Fruit fly (Drosophila melanogaster) whole organism, embryonic: ENCODE results near the gene CG2964.

ENCODE experiments used
- B-H1 ChIP-seq: fragments of 200-800 bp; sonication (Bioruptor generic); IDR thresholded peaks from 3 replicates; pipeline ENCODE4 v1.3.6; 2022; ENCODE audit warnings: missing biosample characterization, missing genetic modification characterization
- CG10654 ChIP-seq: fragments of 200-800 bp; sonication (Bioruptor generic); optimal IDR thresholded peaks from 2 replicates; lab custom pipeline; 2016; ENCODE audit warnings: missing biosample characterization, missing genetic modification characterization
- CG12104 ChIP-seq: fragments of 200-800 bp; sonication (Bioruptor generic); optimal IDR thresholded peaks from 3 replicates; lab custom pipeline; 2016; ENCODE audit warnings: missing biosample characterization, missing genetic modification characterization
- CG12659 ChIP-seq: fragments of 200-800 bp; sonication (Bioruptor generic); optimal IDR thresholded peaks from 3 replicates; lab custom pipeline; 2017; ENCODE audit warnings: mild to moderate bottlenecking, missing biosample characterization, missing genetic modification reagents, missing genetic modification characterization
- CG13775 ChIP-seq: fragments of 200-800 bp; sonication (Bioruptor generic); optimal IDR thresholded peaks from 3 replicates; lab custom pipeline; 2017; ENCODE audit warnings: missing biosample characterization, mild to moderate bottlenecking, missing genetic modification characterization
- CG14667 ChIP-seq: fragments of 200-800 bp; sonication (Bioruptor generic); IDR thresholded peaks from 2 replicates; pipeline ENCODE4 v1.3.6; 2022; ENCODE audit warnings: missing biosample characterization, missing genetic modification characterization
- CG14710 ChIP-seq: fragments of 200-800 bp; sonication (Bioruptor generic); optimal IDR thresholded peaks from 3 replicates; lab custom pipeline; 2019; ENCODE audit warnings: missing biosample characterization, mild to moderate bottlenecking, missing genetic modification characterization, moderate library complexity
- CG15696 ChIP-seq: fragments of 200-800 bp; sonication (Bioruptor generic); optimal IDR thresholded peaks from 2 replicates; lab custom pipeline; 2019; ENCODE audit warnings: missing biosample characterization, mild to moderate bottlenecking, missing genetic modification characterization, moderate library complexity
- CG1602 ChIP-seq: fragments of 200-800 bp; sonication (Bioruptor generic); optimal IDR thresholded peaks from 3 replicates; lab custom pipeline; 2016; ENCODE audit warnings: missing biosample characterization, missing genetic modification characterization
- CG16815 ChIP-seq: fragments of 200-800 bp; sonication (Bioruptor generic); optimal IDR thresholded peaks from 3 replicates; lab custom pipeline; 2017; ENCODE audit warnings: missing biosample characterization, mild to moderate bottlenecking, missing genetic modification characterization
- CG17802 ChIP-seq: fragments of 200-800 bp; sonication (Bioruptor generic); optimal IDR thresholded peaks from 2 replicates; lab custom pipeline; 2018; ENCODE audit warnings: missing biosample characterization, mild to moderate bottlenecking, missing genetic modification characterization, moderate library complexity
- CG2116 ChIP-seq: fragments of 200-800 bp; sonication (Bioruptor generic); optimal IDR thresholded peaks from 3 replicates; lab custom pipeline; 2018; ENCODE audit warnings: missing biosample characterization, mild to moderate bottlenecking, missing genetic modification characterization
- CG3281 ChIP-seq: fragments of 200-800 bp; sonication (Bioruptor generic); optimal IDR thresholded peaks from 3 replicates; lab custom pipeline; 2017; ENCODE audit warnings: missing biosample characterization, mild to moderate bottlenecking, missing genetic modification characterization
- CG4617 ChIP-seq: fragments of 200-800 bp; sonication (Bioruptor generic); optimal IDR thresholded peaks from 3 replicates; lab custom pipeline; 2016; ENCODE audit warnings: missing biosample characterization, missing genetic modification characterization, borderline replicate concordance
- CG6854 ChIP-seq: fragments of 200-800 bp; sonication (Bioruptor generic); optimal IDR thresholded peaks from 3 replicates; lab custom pipeline; 2017; ENCODE audit warnings: missing biosample characterization, mild to moderate bottlenecking, missing genetic modification characterization
- CG7987 ChIP-seq: fragments of 200-800 bp; sonication (Bioruptor generic); optimal IDR thresholded peaks from 2 replicates; lab custom pipeline; 2018; ENCODE audit warnings: missing biosample characterization, mild to moderate bottlenecking, missing genetic modification characterization, moderate library complexity
- CHES-1-like ChIP-seq: fragments of 200-800 bp; sonication (Bioruptor generic); optimal IDR thresholded peaks from 2 replicates; lab custom pipeline; 2016; ENCODE audit warnings: missing biosample characterization, missing genetic modification characterization
- CTCF ChIP-seq: fragments of 200-800 bp; sonication (Bioruptor generic); optimal IDR thresholded peaks from 2 replicates; lab custom pipeline; 2017; ENCODE audit warnings: missing biosample characterization, mild to moderate bottlenecking, missing genetic modification characterization, moderate library complexity
- CrebB ChIP-seq: fragments of 200-800 bp; sonication (Bioruptor generic); optimal IDR thresholded peaks from 3 replicates; lab custom pipeline; 2018; ENCODE audit warnings: missing biosample characterization, mild to moderate bottlenecking, missing genetic modification characterization
- Dp ChIP-seq: fragments of 200-800 bp; sonication (Bioruptor generic); optimal IDR thresholded peaks from 2 replicates; lab custom pipeline; 2018; ENCODE audit warnings: missing biosample characterization, mild to moderate bottlenecking, missing genetic modification characterization, moderate library complexity
- ERR ChIP-seq: fragments of 200-800 bp; sonication (Bioruptor generic); optimal IDR thresholded peaks from 2 replicates; lab custom pipeline; 2016; ENCODE audit warnings: missing biosample characterization, missing genetic modification characterization
- Hr78 ChIP-seq, 2 experiments: fragments of 200-800 bp in 1 of 2; fragments of >200 bp in 1 of 2; sonication (Bioruptor generic) in 1 of 2; optimal IDR thresholded peaks; 2 replicates each; lab custom pipeline; 2017 to 2019; ENCODE audit warnings: missing biosample characterization in 2 of 2, missing genetic modification characterization in 2 of 2, mild to moderate bottlenecking in 1 of 2, moderate library complexity in 1 of 2
- Jarid2 ChIP-seq: fragments of 200-800 bp; sonication (Bioruptor generic); optimal IDR thresholded peaks from 3 replicates; lab custom pipeline; 2017; ENCODE audit warnings: mild to moderate bottlenecking, missing biosample characterization, missing genetic modification reagents, missing genetic modification characterization
- Lhr ChIP-seq: fragments of 200-800 bp; sonication (Bioruptor generic); optimal IDR thresholded peaks from 3 replicates; lab custom pipeline; 2017; ENCODE audit warnings: mild to moderate bottlenecking, missing biosample characterization, missing genetic modification reagents, missing genetic modification characterization
- Mes4 ChIP-seq: fragments of 200-800 bp; sonication (Bioruptor generic); optimal IDR thresholded peaks from 2 replicates; lab custom pipeline; 2016; ENCODE audit warnings: missing biosample characterization, missing genetic modification characterization
- Neu2 ChIP-seq: fragments of 200-800 bp; sonication (Bioruptor generic); optimal IDR thresholded peaks from 3 replicates; lab custom pipeline; 2016; ENCODE audit warnings: missing biosample characterization, missing genetic modification characterization, borderline replicate concordance
- Ravus ChIP-seq: fragments of 200-800 bp; sonication (Bioruptor generic); IDR thresholded peaks from 2 replicates; pipeline ENCODE4 v1.3.6; 2022; ENCODE audit warnings: missing biosample characterization, missing genetic modification characterization
- Six4 ChIP-seq: fragments of 200-800 bp; sonication (Bioruptor generic); optimal IDR thresholded peaks from 2 replicates; lab custom pipeline; 2016; ENCODE audit warnings: missing biosample characterization, missing genetic modification characterization
- abd-A ChIP-seq: fragments of 200-800 bp; sonication (Bioruptor generic); optimal IDR thresholded peaks from 3 replicates; lab custom pipeline; 2019; ENCODE audit warnings: missing biosample characterization, mild to moderate bottlenecking, missing genetic modification characterization, moderate library complexity
- br ChIP-seq: fragments of >200 bp; optimal IDR thresholded peaks from 2 replicates; lab custom pipeline; 2017
- chn ChIP-seq: fragments of 200-800 bp; sonication (Bioruptor generic); optimal IDR thresholded peaks from 2 replicates; lab custom pipeline; 2016; ENCODE audit warnings: missing biosample characterization, missing genetic modification characterization
- crol ChIP-seq: fragments of 200-800 bp; sonication (Bioruptor generic); IDR thresholded peaks from 2 replicates; pipeline ENCODE4 v1.3.6; 2022; ENCODE audit warnings: missing biosample characterization, missing genetic modification characterization
- crp ChIP-seq, 2 experiments: fragments of 200-800 bp; sonication (Bioruptor generic); optimal IDR thresholded peaks; 2 replicates in 1 of 2; 3 replicates in 1 of 2; lab custom pipeline; 2017; ENCODE audit warnings: missing biosample characterization in 2 of 2, missing genetic modification characterization in 2 of 2, mild to moderate bottlenecking in 1 of 2, moderate library complexity in 1 of 2
- dmrt99B ChIP-seq: fragments of 200-800 bp; sonication (Bioruptor generic); optimal IDR thresholded peaks from 2 replicates; lab custom pipeline; 2018; ENCODE audit warnings: missing biosample characterization, mild to moderate bottlenecking, missing genetic modification characterization, moderate library complexity
- dpn ChIP-seq, 2 experiments: fragments of 200-800 bp; sonication (Bioruptor generic); optimal IDR thresholded peaks; 3 replicates each; lab custom pipeline; 2016; ENCODE audit warnings: missing biosample characterization in 2 of 2, missing genetic modification characterization in 2 of 2
- ems ChIP-seq: fragments of 200-800 bp; sonication (Bioruptor generic); optimal IDR thresholded peaks from 3 replicates; lab custom pipeline; 2016; ENCODE audit warnings: missing biosample characterization, missing genetic modification characterization
- esg ChIP-seq: fragments of 200-800 bp; sonication (Bioruptor generic); conservative IDR thresholded peaks from 2 replicates; pipeline ENCODE4 v1.3.6; 2022; ENCODE audit warnings: missing biosample characterization, missing genetic modification characterization
- gcm2 ChIP-seq: fragments of 200-800 bp; sonication (Bioruptor generic); optimal IDR thresholded peaks from 2 replicates; lab custom pipeline; 2016; ENCODE audit warnings: missing biosample characterization, missing genetic modification characterization
- her ChIP-seq: fragments of 200-800 bp; sonication (Bioruptor generic); optimal IDR thresholded peaks from 2 replicates; lab custom pipeline; 2016; ENCODE audit warnings: missing biosample characterization, missing genetic modification characterization
- insv ChIP-seq, 2 experiments: fragments of 200-800 bp; sonication (Bioruptor generic); optimal IDR thresholded peaks; 3 replicates each; lab custom pipeline; 2016 to 2018; ENCODE audit warnings: missing biosample characterization in 2 of 2, missing genetic modification characterization in 2 of 2
- jigr1 ChIP-seq: fragments of 200-800 bp; sonication (Bioruptor generic); IDR thresholded peaks from 3 replicates; pipeline ENCODE4 v1.3.6; 2022; ENCODE audit warnings: missing biosample characterization, missing genetic modification characterization
- kah ChIP-seq: fragments of 200-800 bp; sonication (Bioruptor generic); optimal IDR thresholded peaks from 2 replicates; lab custom pipeline; 2018; ENCODE audit warnings: missing biosample characterization, mild to moderate bottlenecking, missing genetic modification characterization
- lab ChIP-seq: fragments of 200-800 bp; sonication (Bioruptor generic); optimal IDR thresholded peaks from 3 replicates; lab custom pipeline; 2017; ENCODE audit warnings: missing biosample characterization, missing genetic modification characterization, mild to moderate bottlenecking, moderate library complexity, missing genetic modification reagents
- lbe ChIP-seq: fragments of 200-800 bp; sonication (Bioruptor generic); optimal IDR thresholded peaks from 2 replicates; lab custom pipeline; 2016; ENCODE audit warnings: missing biosample characterization, mild to moderate bottlenecking, missing genetic modification characterization
- lov ChIP-seq, 2 experiments: fragments of 200-800 bp in 1 of 2; fragments of >200 bp in 1 of 2; sonication (Bioruptor generic) in 1 of 2; IDR thresholded peaks in 1 of 2; optimal IDR thresholded peaks in 1 of 2; 2 replicates in 1 of 2; 3 replicates in 1 of 2; pipeline versions ENCODE4 v1.3.6 to Lab custom; 2017 to 2022; ENCODE audit warnings: missing biosample characterization in 1 of 2, missing genetic modification characterization in 1 of 2
- luna ChIP-seq: fragments of 200-800 bp; sonication (Bioruptor generic); optimal IDR thresholded peaks from 2 replicates; lab custom pipeline; 2016; ENCODE audit warnings: missing biosample characterization, missing genetic modification characterization
- mam ChIP-seq: fragments of 200-800 bp; sonication (Bioruptor generic); optimal IDR thresholded peaks from 3 replicates; lab custom pipeline; 2016; ENCODE audit warnings: missing biosample characterization, missing genetic modification characterization
- pho ChIP-seq: fragments of 200-800 bp; sonication (Bioruptor generic); optimal IDR thresholded peaks from 2 replicates; lab custom pipeline; 2016; ENCODE audit warnings: missing biosample characterization, missing genetic modification characterization
- pum ChIP-seq: fragments of 200-800 bp; sonication (Bioruptor generic); optimal IDR thresholded peaks from 2 replicates; lab custom pipeline; 2016; ENCODE audit warnings: missing biosample characterization, missing genetic modification characterization
- run ChIP-seq: fragments of 200-800 bp; sonication (Bioruptor generic); optimal IDR thresholded peaks from 3 replicates; lab custom pipeline; 2018; ENCODE audit warnings: missing biosample characterization, mild to moderate bottlenecking, missing genetic modification characterization
- shn ChIP-seq: fragments of 200-800 bp; sonication (Bioruptor generic); optimal IDR thresholded peaks from 3 replicates; lab custom pipeline; 2016; ENCODE audit warnings: missing biosample characterization, missing genetic modification characterization
- stwl ChIP-seq: fragments of 200-800 bp; sonication (Bioruptor generic); optimal IDR thresholded peaks from 3 replicates; lab custom pipeline; 2018; ENCODE audit warnings: missing biosample characterization, mild to moderate bottlenecking, missing genetic modification characterization, moderate library complexity

Gene CG2964

dm6 chr2L:2767627-2768026 lies 44.6 kb upstream of the CG2964 start, which contains the start of the genes Taf10b and Taf10 (continued):
- TF ChIP-seq pho (GFP tag; lab: Kevin White, UChicago) (no peak), gcm2 (GFP tag; lab: Kevin White, UChicago) (no peak), her (GFP tag; lab: Kevin White, UChicago) (no peak), CTCF (GFP tag; lab: Kevin White, UChicago) (no peak), crp (GFP tag; optimal IDR thresholded peaks at IDR 0.05; lab: Kevin White, UChicago) (peak in 1 of 2 experiments; percentile 75), CG7987 (GFP tag; lab: Kevin White, UChicago) (no peak), dmrt99B (tag; lab: Kevin White, UChicago) (no peak), crol (GFP tag; lab: Robert Waterston, UW) (no peak), run (tag; lab: Kevin White, UChicago) (no peak), lab (GFP tag; lab: Kevin White, UChicago) (no peak), CG12659 (GFP tag; lab: Kevin White, UChicago) (peak; percentile 66), CG12104 (no peak), CG4617 (GFP tag; lab: Kevin White, UChicago) (peak; percentile 71), Six4 (GFP tag; lab: Kevin White, UChicago) (no peak), insv (GFP tag; optimal IDR thresholded peaks at IDR 0.05; lab: Kevin White, UChicago) (no peak), B-H1 (GFP tag; lab: Robert Waterston, UW) (no peak), stwl (peak; percentile 77), kah (GFP tag; lab: Kevin White, UChicago) (peak; percentile 3), Jarid2 (GFP tag; lab: Kevin White, UChicago) (no peak), chn (GFP tag; lab: Kevin White, UChicago) (no peak), CG15696 (tag; lab: Kevin White, UChicago) (no peak), Mes4 (GFP tag; lab: Kevin White, UChicago) (no peak), CG10654 (no peak), CHES-1-like (GFP tag; lab: Kevin White, UChicago) (peak; percentile 36), CG16815 (GFP tag; lab: Kevin White, UChicago) (no peak), Neu2 (GFP tag; lab: Kevin White, UChicago) (no peak), mam (GFP tag; lab: Kevin White, UChicago) (no peak), lbe (GFP tag; lab: Kevin White, UChicago) (no peak), Hr78 (GFP tag; optimal IDR thresholded peaks at IDR 0.05; lab: Kevin White, UChicago) (no peak), jigr1 (GFP tag; lab: Robert Waterston, UW) (no peak), CG3281 (GFP tag; lab: Kevin White, UChicago) (no peak), lov (optimal IDR thresholded peaks at IDR 0.05; lab: Kevin White, UChicago) (no peak), lov (GFP tag; IDR thresholded peaks at IDR 0.05; lab: Robert Waterston, UW) (no peak), CrebB (peak; percentile 37), esg (GFP tag; lab: Robert Waterston, UW) (no peak), CG14710 (tag; lab: Kevin White, UChicago) (peak; percentile 45), CG17802 (tag; lab: Kevin White, UChicago) (no peak), Lhr (GFP tag; lab: Kevin White, UChicago) (no peak), Dp (GFP tag; lab: Kevin White, UChicago) (peak; percentile 45), pum (GFP tag; lab: Kevin White, UChicago) (no peak), ERR (GFP tag; lab: Kevin White, UChicago) (peak; percentile 6), br (lab: Kevin White, UChicago) (no peak), abd-A (tag; lab: Kevin White, UChicago) (no peak), dpn (GFP tag; optimal IDR thresholded peaks at IDR 0.05; lab: Kevin White, UChicago) (no peak), CG14667 (GFP tag; lab: Robert Waterston, UW) (no peak), Ravus (GFP tag; lab: Robert Waterston, UW) (no peak), luna (GFP tag; lab: Kevin White, UChicago) (no peak), CG6854 (GFP tag; lab: Kevin White, UChicago) (no peak), ems (GFP tag; lab: Kevin White, UChicago) (no peak), CG13775 (GFP tag; lab: Kevin White, UChicago) (no peak), CG2116 (peak; percentile 84), CG1602 (GFP tag; lab: Kevin White, UChicago) (no peak), shn (GFP tag; lab: Kevin White, UChicago) (no peak)
